Worm (Caenorhabditis elegans) whole organism, young adult: ENCODE results near the gene gcn-1.

Experiments used
- F22D6.2 ChIP-seq: sonication (generic microtip); optimal IDR thresholded peaks from 2 replicates; lab custom pipeline; 2016; ENCODE audit warnings: mild to moderate bottlenecking, missing genetic modification characterization, missing compliant biosample characterization
- F49E8.2 ChIP-seq: sonication (generic microtip); optimal IDR thresholded peaks from 3 replicates; lab custom pipeline; 2017; ENCODE audit warnings: missing genetic modification characterization, mild to moderate bottlenecking, missing compliant biosample characterization, antibody characterized with exemption, moderate library complexity; ENCODE audit not compliant: insufficient read depth
- ceh-58 ChIP-seq: fragments of 200-800 bp; sonication (Bioruptor generic); IDR thresholded peaks from 2 replicates; pipeline ENCODE4 v1.3.6; 2022; ENCODE audit warnings: missing genetic modification characterization, missing compliant biosample characterization
- him-1 ChIP-seq: sonication (generic microtip); optimal IDR thresholded peaks from 2 replicates; lab custom pipeline; 2016; ENCODE audit warnings: missing genotype, missing genetic modification reagents, missing genetic modification characterization, missing compliant biosample characterization
- ztf-26 ChIP-seq: sonication (generic microtip); optimal IDR thresholded peaks from 2 replicates; lab custom pipeline; 2017; ENCODE audit warnings: missing genetic modification characterization, missing compliant biosample characterization

DNA sequence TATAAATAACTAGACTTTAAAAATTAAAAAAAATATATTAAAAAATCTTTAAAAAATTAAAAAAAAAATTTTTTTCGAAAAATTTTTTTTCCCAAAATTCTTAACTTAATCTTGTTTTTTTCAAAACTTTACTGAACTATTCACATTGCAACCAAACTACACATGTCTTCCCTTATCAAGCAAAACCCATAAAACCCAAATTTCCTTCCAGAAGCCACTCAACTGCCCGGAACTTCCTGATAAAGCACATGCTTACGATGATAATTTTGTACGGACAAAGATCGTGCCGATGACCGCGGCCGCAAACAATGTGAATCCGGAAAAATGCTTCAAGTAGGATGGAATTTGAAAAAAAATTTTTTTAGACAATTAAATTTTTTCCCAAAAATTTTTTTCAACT lies 60.6 kb downstream of the gcn-1 start:
- no peak for TF ChIP-seq him-1
- no peak for TF ChIP-seq ceh-58 (GFP tag; lab: Robert Waterston, UW)
- TF ChIP-seq ztf-26 (tag; lab: Kevin White, UChicago) = no peak
- TF ChIP-seq F22D6.2 = no peak
- TF ChIP-seq F49E8.2 (tag; lab: Kevin White, UChicago) = no peak
